Worm (Caenorhabditis elegans): ENCODE measurements around the gene gkow-1.

ce11 chrIV:10391827-10392226 is 33.9 kb downstream of the gkow-1 start, which contains the start of gene spe-26:
- no peak for TF ChIP-seq zag-1 (tag; optimal IDR thresholded peaks at IDR 0.05)
- TF ChIP-seq unc-39 (tag; optimal IDR thresholded peaks at IDR 0.05): no peak
- no peak for TF ChIP-seq mab-5 (tag; optimal IDR thresholded peaks at IDR 0.05)
- TF ChIP-seq lin-39 (tag; optimal IDR thresholded peaks at IDR 0.05): no peak
- TF ChIP-seq elt-3 (tag; optimal IDR thresholded peaks at IDR 0.05): no peak
- no peak for TF ChIP-seq R02D3.7 (tag; optimal IDR thresholded peaks at IDR 0.05)
- TF ChIP-seq nhr-25 (tag; optimal IDR thresholded peaks at IDR 0.05): no peak

All from whole organism, L2 larva.